Fruit fly (Drosophila melanogaster) whole organism, wandering third instar larva: Measurements from ENCODE around the gene mtrm.

Source experiments
- Abd-B ChIP-seq: fragments of >200 bp; optimal IDR thresholded peaks from 2 replicates; lab custom pipeline; 2017; ENCODE audit warnings: missing biosample characterization, missing genetic modification characterization
- CG32264 ChIP-seq: fragments of 200-800 bp; sonication (Bioruptor generic); optimal IDR thresholded peaks from 2 replicates; lab custom pipeline; 2016; ENCODE audit warnings: missing biosample characterization, missing genetic modification characterization
- CG9705 ChIP-seq: fragments of 200-800 bp; sonication (Bioruptor generic); optimal IDR thresholded peaks from 2 replicates; lab custom pipeline; 2018; ENCODE audit warnings: missing biosample characterization, mild to moderate bottlenecking, missing genetic modification characterization
- CrebA ChIP-seq: fragments of 200-800 bp; sonication (Bioruptor generic); optimal IDR thresholded peaks from 2 replicates; lab custom pipeline; 2016; ENCODE audit warnings: missing biosample characterization, mild to moderate bottlenecking, missing genetic modification characterization, borderline replicate concordance
- Dfd ChIP-seq: fragments of >200 bp; optimal IDR thresholded peaks from 2 replicates; lab custom pipeline; 2017; ENCODE audit warnings: missing biosample characterization, missing genetic modification characterization
- Dif ChIP-seq: fragments of 200-275, 200-300 bp; sonication (Bioruptor generic); optimal IDR thresholded peaks from 2 replicates; lab custom pipeline; 2018; ENCODE audit warnings: missing biosample characterization, missing genetic modification characterization; ENCODE audit not compliant: partially characterized antibody
- GATAd ChIP-seq: sonication (Bioruptor generic); optimal IDR thresholded peaks from 2 replicates; lab custom pipeline; 2016; ENCODE audit warnings: missing biosample characterization, missing genetic modification characterization
- HLH106 ChIP-seq: fragments of 200-800 bp; optimal IDR thresholded peaks from 3 replicates; lab custom pipeline; 2019; ENCODE audit warnings: missing biosample characterization, mild to moderate bottlenecking, missing genetic modification characterization, moderate library complexity
- Hnf4 ChIP-seq: fragments of 200-800 bp; sonication (Bioruptor generic); optimal IDR thresholded peaks from 2 replicates; lab custom pipeline; 2016; ENCODE audit warnings: missing biosample characterization, mild to moderate bottlenecking, missing genetic modification characterization
- Hr78 ChIP-seq: fragments of >200 bp; optimal IDR thresholded peaks from 2 replicates; lab custom pipeline; 2017; ENCODE audit warnings: missing biosample characterization, missing genetic modification characterization
- Hr83 ChIP-seq: fragments of 200-300 bp; sonication (Bioruptor generic); optimal IDR thresholded peaks from 2 replicates; lab custom pipeline; 2016; ENCODE audit warnings: missing biosample characterization, mild to moderate bottlenecking, missing genetic modification characterization, moderate library complexity; ENCODE audit not compliant: poor library complexity, severe bottlenecking
- Jra ChIP-seq: sonication (Bioruptor generic); optimal IDR thresholded peaks from 2 replicates; lab custom pipeline; 2016; ENCODE audit warnings: missing biosample characterization, missing genetic modification characterization
- Mio ChIP-seq: sonication (Bioruptor generic); optimal IDR thresholded peaks from 2 replicates; lab custom pipeline; 2016; ENCODE audit warnings: missing biosample characterization, missing genetic modification characterization
- Myc ChIP-seq: fragments of >200 bp; optimal IDR thresholded peaks from 2 replicates; lab custom pipeline; 2017
- N ChIP-seq: fragments of >200 bp; optimal IDR thresholded peaks from 2 replicates; lab custom pipeline; 2018; ENCODE audit warnings: missing biosample characterization, missing external identifiers, missing genetic modification characterization
- OdsH ChIP-seq: fragments of 200-800 bp; sonication (Bioruptor generic); optimal IDR thresholded peaks from 2 replicates; lab custom pipeline; 2016; ENCODE audit warnings: missing biosample characterization, mild to moderate bottlenecking, missing genetic modification characterization
- Rel ChIP-seq, 2 experiments: fragments of 200-800 bp; sonication (Bioruptor generic) in 1 of 2; optimal IDR thresholded peaks; 2 replicates in 1 of 2; 3 replicates in 1 of 2; lab custom pipeline; 2016 to 2019; ENCODE audit warnings: mild to moderate bottlenecking in 2 of 2, missing biosample characterization in 2 of 2, missing genetic modification characterization in 2 of 2, moderate library complexity in 1 of 2
- Sp1 ChIP-seq: fragments of 200-800 bp; sonication (Bioruptor generic); optimal IDR thresholded peaks from 3 replicates; lab custom pipeline; 2019; ENCODE audit warnings: missing biosample characterization, mild to moderate bottlenecking, missing genetic modification characterization, moderate library complexity
- Vsx2 ChIP-seq: fragments of 200-300, 225-300 bp; sonication (Bioruptor generic); optimal IDR thresholded peaks from 2 replicates; lab custom pipeline; 2018; ENCODE audit warnings: missing biosample characterization, missing genetic modification characterization; ENCODE audit not compliant: partially characterized antibody
- br ChIP-seq: fragments of 200-800 bp; sonication (Bioruptor generic); optimal IDR thresholded peaks from 2 replicates; lab custom pipeline; 2016; ENCODE audit warnings: missing biosample characterization, missing genetic modification characterization
- brk ChIP-seq: fragments of 200-800 bp; sonication (Bioruptor generic); optimal IDR thresholded peaks from 2 replicates; lab custom pipeline; 2016; ENCODE audit warnings: missing biosample characterization, mild to moderate bottlenecking, missing genetic modification characterization
- dl ChIP-seq, 2 experiments: fragments of 175-275, 200-275 bp in 1 of 2; fragments of 200-275 bp in 1 of 2; sonication (Bioruptor generic); optimal IDR thresholded peaks; lab custom pipeline; 2018; ENCODE audit warnings: mild to moderate bottlenecking in 2 of 2, missing biosample characterization in 2 of 2, missing genetic modification characterization in 2 of 2, moderate library complexity in 2 of 2; ENCODE audit not compliant: partially characterized antibody in 2 of 2, insufficient read depth in 1 of 2
- dmrt93B ChIP-seq: fragments of 200-800 bp; sonication (Bioruptor generic); optimal IDR thresholded peaks from 2 replicates; lab custom pipeline; 2018; ENCODE audit warnings: missing biosample characterization, mild to moderate bottlenecking, missing genetic modification characterization
- dsf ChIP-seq: sonication (Bioruptor generic); optimal IDR thresholded peaks from 2 replicates; lab custom pipeline; 2016; ENCODE audit warnings: missing biosample characterization, missing genetic modification characterization, borderline replicate concordance
- ey ChIP-seq: fragments of 200-800 bp; sonication (Bioruptor generic); optimal IDR thresholded peaks from 2 replicates; lab custom pipeline; 2016; ENCODE audit warnings: missing biosample characterization, missing genetic modification characterization
- foxo ChIP-seq, 2 experiments: fragments of 200-800 bp; sonication (Bioruptor generic); optimal IDR thresholded peaks; 2 replicates in 1 of 2; 3 replicates in 1 of 2; lab custom pipeline; 2016 to 2017; ENCODE audit warnings: missing biosample characterization in 2 of 2, missing genetic modification characterization in 2 of 2
- fru ChIP-seq: fragments of 200-800 bp; sonication (Bioruptor generic); optimal IDR thresholded peaks from 3 replicates; lab custom pipeline; 2016; ENCODE audit warnings: missing biosample characterization, mild to moderate bottlenecking, missing genetic modification characterization
- h ChIP-seq: fragments of 200-800 bp; sonication (Bioruptor generic); optimal IDR thresholded peaks from 3 replicates; lab custom pipeline; 2016; ENCODE audit warnings: missing biosample characterization, mild to moderate bottlenecking, missing genetic modification characterization
- jim ChIP-seq: fragments of 175-275, 200-325 bp; sonication (Bioruptor generic); optimal IDR thresholded peaks from 2 replicates; lab custom pipeline; 2016; ENCODE audit warnings: missing biosample characterization, mild to moderate bottlenecking, missing genetic modification characterization
- lola ChIP-seq: fragments of >200 bp; optimal IDR thresholded peaks from 2 replicates; lab custom pipeline; 2017; ENCODE audit warnings: missing biosample characterization, missing genetic modification characterization
- pan ChIP-seq: fragments of >200 bp; optimal IDR thresholded peaks from 2 replicates; lab custom pipeline; 2017
- psq ChIP-seq: fragments of 200-800 bp; sonication (Bioruptor generic); optimal IDR thresholded peaks from 3 replicates; lab custom pipeline; 2017; ENCODE audit warnings: missing biosample characterization, mild to moderate bottlenecking, missing genetic modification characterization, moderate library complexity
- rgr ChIP-seq: fragments of 200-800 bp; sonication (Bioruptor generic); optimal IDR thresholded peaks from 3 replicates; lab custom pipeline; 2016; ENCODE audit warnings: missing biosample characterization, mild to moderate bottlenecking, missing genetic modification characterization
- sage ChIP-seq: fragments of 200-800 bp; sonication (Bioruptor generic); optimal IDR thresholded peaks from 2 replicates; lab custom pipeline; 2016; ENCODE audit warnings: missing biosample characterization, mild to moderate bottlenecking, missing genetic modification characterization
- sv ChIP-seq: fragments of 200-800 bp; sonication (Bioruptor generic); optimal IDR thresholded peaks from 3 replicates; lab custom pipeline; 2016; ENCODE audit warnings: missing biosample characterization, missing genetic modification characterization
- tai ChIP-seq: sonication (Bioruptor generic); optimal IDR thresholded peaks from 2 replicates; lab custom pipeline; 2016; ENCODE audit warnings: missing biosample characterization, missing genetic modification characterization
- usp ChIP-seq: fragments of >200 bp; optimal IDR thresholded peaks from 2 replicates; lab custom pipeline; 2017; ENCODE audit warnings: missing biosample characterization, missing genetic modification characterization
- woc ChIP-seq: sonication (Bioruptor generic); optimal IDR thresholded peaks from 2 replicates; lab custom pipeline; 2016; ENCODE audit warnings: missing biosample characterization, mild to moderate bottlenecking, missing genetic modification characterization

mtrm gene

dm6 chr3L:8456472-8457049 lies 43.7 kb downstream of the mtrm start:
- peak; percentile 67 for TF ChIP-seq Dfd (GFP tag; lab: Kevin White, UChicago)
- TF ChIP-seq jim (GFP tag; lab: Kevin White, UChicago): no peak

- peak; percentile 73 for TF ChIP-seq brk (GFP tag; lab: Kevin White, UChicago)
- no peak for TF ChIP-seq Vsx2 (GFP tag; lab: Kevin White, UChicago)
- peak; percentile 84 for TF ChIP-seq OdsH (GFP tag; lab: Kevin White, UChicago)
- peak; percentile 83 for TF ChIP-seq ey (GFP tag; lab: Kevin White, UChicago)
- TF ChIP-seq sv: peak; percentile 97
- no peak for TF ChIP-seq usp (GFP tag; lab: Kevin White, UChicago)
- no peak for TF ChIP-seq Myc (lab: Kevin White, UChicago)
- no peak for TF ChIP-seq Hr78 (GFP tag; lab: Kevin White, UChicago)
- no peak for TF ChIP-seq pan (lab: Kevin White, UChicago)
- peak; percentile 70 for TF ChIP-seq sage
- TF ChIP-seq Dfd (GFP tag; lab: Kevin White, UChicago): no peak
- no peak for TF ChIP-seq CrebA
- peak; percentile 80 for TF ChIP-seq Sp1
- peak; percentile 72 for TF ChIP-seq psq (GFP tag; lab: Kevin White, UChicago)
- TF ChIP-seq CG9705 (GFP tag; lab: Kevin White, UChicago): peak; percentile 36
- peak; percentile 81 for TF ChIP-seq HLH106 (tag; lab: Kevin White, UChicago)
- TF ChIP-seq dl (GFP tag; optimal IDR thresholded peaks at IDR 0.05; lab: Kevin White, UChicago; ENCODE audit: insufficient read depth in 1 of 2, partially characterized antibody in 2 of 2): no peak
- no peak for TF ChIP-seq Mio (GFP tag; lab: Kevin White, UChicago)
- TF ChIP-seq GATAd (GFP tag; lab: Kevin White, UChicago): no peak
- TF ChIP-seq woc (GFP tag; lab: Kevin White, UChicago): peak; percentile 39
- peak; percentile 89 for TF ChIP-seq h
- peak; percentile 88 for TF ChIP-seq fru (GFP tag; lab: Kevin White, UChicago)
- TF ChIP-seq Hr83 (GFP tag; lab: Kevin White, UChicago): no peak
- TF ChIP-seq dsf: no peak
- peak in 1 of 2 experiments; percentile 85 for TF ChIP-seq foxo (GFP tag; optimal IDR thresholded peaks at IDR 0.05; lab: Kevin White, UChicago)
- TF ChIP-seq lola (GFP tag; lab: Kevin White, UChicago): no peak
- TF ChIP-seq tai (GFP tag; lab: Kevin White, UChicago): no peak
- TF ChIP-seq rgr: peak; percentile 86
- TF ChIP-seq CG32264: peak; percentile 59
- TF ChIP-seq dmrt93B (GFP tag; lab: Kevin White, UChicago): peak; percentile 51
- peak; percentile 79 for TF ChIP-seq Hnf4 (GFP tag; lab: Kevin White, UChicago)
- no peak for TF ChIP-seq jim (GFP tag; lab: Kevin White, UChicago)
- no peak for TF ChIP-seq Rel (GFP tag; optimal IDR thresholded peaks at IDR 0.05; lab: Kevin White, UChicago)
- peak; percentile 13 for TF ChIP-seq Rel (tag; optimal IDR thresholded peaks at IDR 0.05; lab: Kevin White, UChicago)
- peak; percentile 82 for TF ChIP-seq br (GFP tag; lab: Kevin White, UChicago)
- no peak for TF ChIP-seq Abd-B (GFP tag; lab: Kevin White, UChicago)
- no peak for TF ChIP-seq Dif (GFP tag; lab: Kevin White, UChicago)
- peak; percentile 45 for TF ChIP-seq Jra (GFP tag; lab: Kevin White, UChicago)
- no peak for TF ChIP-seq N (GFP tag; lab: Kevin White, UChicago)
- TF ChIP-seq, all 38 proteins: peak for 20
These were observed 45.3 kb downstream of the mtrm start for dm6 chr3L:8457866-8458766.
